Worm (Caenorhabditis elegans): ENCODE measurements around the gene mog-3.

The mog-3 gene

DNA sequence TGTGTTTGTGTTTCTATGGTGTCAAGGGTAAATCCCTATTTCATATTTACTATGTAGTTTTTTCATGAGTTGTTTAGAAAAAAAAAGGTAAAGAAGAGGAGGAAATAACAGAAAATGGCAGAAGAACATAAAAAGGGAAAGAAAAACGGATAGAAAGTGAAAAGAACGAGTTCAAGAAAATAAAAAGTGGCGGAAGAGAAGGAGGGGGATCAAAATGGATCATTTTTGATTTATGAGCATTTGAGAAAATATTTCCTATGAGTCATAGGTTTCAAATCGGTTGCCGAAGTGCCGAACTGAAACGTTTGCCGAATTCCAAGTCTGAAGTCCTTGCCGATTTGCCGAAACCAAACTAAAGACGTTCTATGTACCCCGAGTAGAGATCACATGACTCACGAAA lies 30.4 kb downstream of the mog-3 start:
- no peak for TF ChIP-seq nhr-28 (tag; optimal IDR thresholded peaks at IDR 0.05)
- TF ChIP-seq tbx-8 (GFP tag; optimal IDR thresholded peaks at IDR 0.05), result no peak
- TF ChIP-seq ceh-83 (GFP tag; optimal IDR thresholded peaks at IDR 0.05), result no peak
- no peak for TF ChIP-seq mep-1 (tag; optimal IDR thresholded peaks at IDR 0.05)
- no peak for TF ChIP-seq drap-1 (GFP tag; optimal IDR thresholded peaks at IDR 0.05)
- TF ChIP-seq bed-3 (GFP tag; optimal IDR thresholded peaks at IDR 0.05), result no peak
- no peak for TF ChIP-seq mls-2 (tag; optimal IDR thresholded peaks at IDR 0.05)
- no peak for TF ChIP-seq pha-4 (tag; optimal IDR thresholded peaks at IDR 0.05)
- no peak for TF ChIP-seq cnd-1 (tag; optimal IDR thresholded peaks at IDR 0.05)
- TF ChIP-seq snpc-4 (tag; optimal IDR thresholded peaks at IDR 0.05), result no peak
- TF ChIP-seq elt-1 (tag; optimal IDR thresholded peaks at IDR 0.05; ENCODE audit: borderline replicate concordance, insufficient read depth), result no peak
- no peak for TF ChIP-seq zip-8 (tag; optimal IDR thresholded peaks at IDR 0.05)
- no peak for TF ChIP-seq lin-32 (GFP tag; optimal IDR thresholded peaks at IDR 0.05)
- TF ChIP-seq ham-2 (GFP tag; optimal IDR thresholded peaks at IDR 0.05), result no peak
- TF ChIP-seq unc-39 (tag; optimal IDR thresholded peaks at IDR 0.05), result no peak
- TF ChIP-seq mab-5 (tag; optimal IDR thresholded peaks at IDR 0.05), result no peak
- TF ChIP-seq ceh-39 (tag; optimal IDR thresholded peaks at IDR 0.05), result no peak

ce11 chrIII:5340530-5340929 lies 32.1 kb downstream of the mog-3 start:
- no peak for TF ChIP-seq nhr-28 (tag; optimal IDR thresholded peaks at IDR 0.05)
- no peak for TF ChIP-seq sem-2 (GFP tag; optimal IDR thresholded peaks at IDR 0.05)
- TF ChIP-seq ceh-43 (GFP tag; optimal IDR thresholded peaks at IDR 0.05), result no peak
- TF ChIP-seq unc-120 (tag; optimal IDR thresholded peaks at IDR 0.05; ENCODE audit: poor library complexity, severe bottlenecking), result no peak
- TF ChIP-seq lsy-2 (tag; optimal IDR thresholded peaks at IDR 0.05), result no peak
- no peak for TF ChIP-seq pha-4 (tag; optimal IDR thresholded peaks at IDR 0.05)
- TF ChIP-seq ceh-83 (GFP tag; optimal IDR thresholded peaks at IDR 0.05), result no peak
- TF ChIP-seq drap-1 (GFP tag; optimal IDR thresholded peaks at IDR 0.05), result no peak
- TF ChIP-seq lin-13 (tag; optimal IDR thresholded peaks at IDR 0.05), result no peak
- TF ChIP-seq mab-5 (tag; optimal IDR thresholded peaks at IDR 0.05), result no peak
- no peak for TF ChIP-seq M03D4.4 (tag; optimal IDR thresholded peaks at IDR 0.05)
- no peak for TF ChIP-seq nhr-237 (tag; optimal IDR thresholded peaks at IDR 0.05)
- TF ChIP-seq cnd-1 (tag; optimal IDR thresholded peaks at IDR 0.05), result no peak
- no peak for TF ChIP-seq ztf-11 (tag; optimal IDR thresholded peaks at IDR 0.05)
- no peak for TF ChIP-seq sptf-1 (tag; optimal IDR thresholded peaks at IDR 0.05)
- no peak for TF ChIP-seq ham-2 (GFP tag; optimal IDR thresholded peaks at IDR 0.05)
- TF ChIP-seq elt-1 (tag; optimal IDR thresholded peaks at IDR 0.05; ENCODE audit: borderline replicate concordance, insufficient read depth), result no peak
- no peak for TF ChIP-seq unc-62 (GFP tag; optimal IDR thresholded peaks at IDR 0.05)
- no peak for TF ChIP-seq elt-3 (tag; optimal IDR thresholded peaks at IDR 0.05)

DNA sequence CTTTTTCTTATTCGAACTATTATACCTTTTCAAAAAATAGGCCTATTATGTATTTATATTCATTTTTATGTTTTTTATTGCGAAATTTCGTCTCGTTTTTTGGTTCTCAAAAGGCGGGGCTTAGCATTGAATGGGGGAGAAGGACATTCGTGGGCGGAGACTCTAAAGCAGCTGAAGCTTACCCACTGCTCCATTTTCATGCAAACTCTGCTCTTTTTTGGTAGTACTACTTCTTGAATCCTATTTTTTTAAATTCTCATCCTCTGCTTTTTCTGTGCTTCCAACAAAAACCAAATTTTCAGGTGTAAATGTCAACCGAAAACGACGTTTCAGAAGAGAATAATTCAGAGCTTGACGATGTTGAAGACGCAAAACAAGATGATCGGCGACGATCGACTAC lies 33.0 kb downstream of the mog-3 start, which contains the start of gene ZK121.2:
Gene ZK121.2 (plus strand): TSS at position 301 of the 400 bp plus-strand sequence.
- TF ChIP-seq zip-8 (tag; optimal IDR thresholded peaks at IDR 0.05) (no peak), nhr-2 (tag; optimal IDR thresholded peaks at IDR 0.05) (no peak)

DNA sequence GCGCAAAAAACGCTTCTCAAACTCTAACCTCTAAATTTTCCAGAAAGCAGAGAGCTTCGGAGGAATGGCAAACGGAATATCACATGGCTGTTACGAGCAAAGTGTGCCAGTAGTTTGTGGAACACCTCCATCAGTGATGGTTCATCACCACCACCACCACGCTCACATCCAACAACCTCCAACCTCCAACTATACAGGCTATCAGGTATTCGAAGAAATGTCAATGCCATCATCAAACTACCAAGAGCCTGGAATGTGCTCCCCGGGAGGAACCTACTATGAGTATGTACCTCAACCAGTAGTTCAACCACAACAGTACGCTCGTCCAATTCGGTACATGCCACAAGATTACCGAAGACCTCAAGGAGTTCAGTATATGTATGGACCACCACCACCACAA lies 35.2 kb downstream of the mog-3 start:
- TF ChIP-seq lsy-2 (tag; optimal IDR thresholded peaks at IDR 0.05), result no peak
- TF ChIP-seq M03D4.4 (tag; optimal IDR thresholded peaks at IDR 0.05), result no peak
- TF ChIP-seq drap-1 (GFP tag; optimal IDR thresholded peaks at IDR 0.05), result no peak
- TF ChIP-seq ceh-39 (tag; optimal IDR thresholded peaks at IDR 0.05), result no peak
- no peak for TF ChIP-seq nhr-237 (tag; optimal IDR thresholded peaks at IDR 0.05)
- TF ChIP-seq sem-2 (GFP tag; optimal IDR thresholded peaks at IDR 0.05), result no peak
- no peak for TF ChIP-seq mep-1 (tag; optimal IDR thresholded peaks at IDR 0.05)
- TF ChIP-seq snpc-4 (tag; optimal IDR thresholded peaks at IDR 0.05), result no peak
- TF ChIP-seq ztf-11 (tag; optimal IDR thresholded peaks at IDR 0.05), result no peak
- no peak for TF ChIP-seq zip-8 (tag; optimal IDR thresholded peaks at IDR 0.05)
- TF ChIP-seq pha-4 (tag; optimal IDR thresholded peaks at IDR 0.05), result no peak
- TF ChIP-seq elt-1 (tag; optimal IDR thresholded peaks at IDR 0.05; ENCODE audit: borderline replicate concordance, insufficient read depth), result no peak
- no peak for TF ChIP-seq nhr-2 (tag; optimal IDR thresholded peaks at IDR 0.05)
- TF ChIP-seq ham-2 (GFP tag; optimal IDR thresholded peaks at IDR 0.05), result no peak
- no peak for TF ChIP-seq ceh-43 (GFP tag; optimal IDR thresholded peaks at IDR 0.05)
- no peak for TF ChIP-seq ces-1 (GFP tag; optimal IDR thresholded peaks at IDR 0.05)
- TF ChIP-seq hlh-1 (tag; optimal IDR thresholded peaks at IDR 0.05), result no peak

- TF ChIP-seq snpc-4 (tag; optimal IDR thresholded peaks at IDR 0.05) (no peak), zip-8 (tag; optimal IDR thresholded peaks at IDR 0.05) (peak; percentile 90)
Measured at ce11 chrIII:5344561-5344960, 36.2 kb downstream of the mog-3 start.
